Worm (Caenorhabditis elegans) whole organism, young adult: Measurements from ENCODE around the gene C29F7.3.

Experiments
- C06A6.2 ChIP-seq: fragments of 200-800 bp; sonication (Bioruptor generic); conservative IDR thresholded peaks from 2 replicates; pipeline ENCODE4 v1.3.6; 2022; ENCODE audit warnings: missing genetic modification characterization, missing compliant biosample characterization
- C17E4.6 ChIP-seq: fragments of 200-800 bp; sonication (Bioruptor generic); IDR thresholded peaks from 2 replicates; pipeline ENCODE4 v1.3.6; 2022; ENCODE audit warnings: missing genetic modification reagents, missing genetic modification characterization, missing compliant biosample characterization
- F23B12.7 ChIP-seq: sonication (generic microtip); optimal IDR thresholded peaks from 2 replicates; lab custom pipeline; 2017; ENCODE audit warnings: missing genetic modification characterization, mild to moderate bottlenecking, missing compliant biosample characterization, antibody characterized with exemption, moderate library complexity; ENCODE audit not compliant: insufficient read depth
- F49E8.2 ChIP-seq: sonication (generic microtip); optimal IDR thresholded peaks from 3 replicates; lab custom pipeline; 2017; ENCODE audit warnings: missing genetic modification characterization, mild to moderate bottlenecking, missing compliant biosample characterization, antibody characterized with exemption, moderate library complexity; ENCODE audit not compliant: insufficient read depth
- K12H6.12 ChIP-seq: fragments of 200-800 bp; sonication (Bioruptor generic); optimal IDR thresholded peaks from 2 replicates; lab custom pipeline; 2018; ENCODE audit warnings: mild to moderate bottlenecking, missing genetic modification characterization, missing compliant biosample characterization
- ZK185.1 ChIP-seq: sonication (generic microtip); optimal IDR thresholded peaks from 2 replicates; lab custom pipeline; 2016; ENCODE audit warnings: mild to moderate bottlenecking, missing genetic modification characterization, missing compliant biosample characterization; ENCODE audit not compliant: poor library complexity, severe bottlenecking
- atf-7 ChIP-seq: sonication (generic microtip); optimal IDR thresholded peaks from 2 replicates; lab custom pipeline; 2017; ENCODE audit warnings: mild to moderate bottlenecking, missing genetic modification characterization, missing compliant biosample characterization
- attf-6 ChIP-seq: fragments of 200-800 bp; sonication (Bioruptor generic); IDR thresholded peaks from 2 replicates; pipeline ENCODE4 v1.3.6; 2022; ENCODE audit warnings: missing genetic modification reagents, missing genetic modification characterization, missing compliant biosample characterization
- bed-2 ChIP-seq: fragments of 200-800 bp; sonication (Bioruptor generic); IDR thresholded peaks from 2 replicates; pipeline ENCODE4 v1.3.6; 2022; ENCODE audit warnings: missing genetic modification reagents, missing genetic modification characterization, missing compliant biosample characterization
- ccch-3 ChIP-seq: fragments of 200-800 bp; sonication (Bioruptor generic); optimal IDR thresholded peaks from 2 replicates; lab custom pipeline; 2018; ENCODE audit warnings: mild to moderate bottlenecking, missing genetic modification characterization, missing compliant biosample characterization
- cebp-2 ChIP-seq: fragments of 200-800 bp; sonication (Bioruptor generic); IDR thresholded peaks from 2 replicates; pipeline ENCODE4 v1.3.6; 2022; ENCODE audit warnings: missing genetic modification characterization, missing compliant biosample characterization
- ceh-58 ChIP-seq: fragments of 200-800 bp; sonication (Bioruptor generic); IDR thresholded peaks from 2 replicates; pipeline ENCODE4 v1.3.6; 2022; ENCODE audit warnings: missing genetic modification characterization, missing compliant biosample characterization
- ceh-91 ChIP-seq: fragments of 200-800 bp; sonication (Bioruptor generic); IDR thresholded peaks from 2 replicates; pipeline ENCODE4 v1.3.6; 2022; ENCODE audit warnings: missing genetic modification reagents, missing genetic modification characterization, missing compliant biosample characterization
- dox-1 ChIP-seq: fragments of 200-800 bp; sonication (Bioruptor generic); IDR thresholded peaks from 2 replicates; pipeline ENCODE4 v1.3.6; 2022; ENCODE audit warnings: missing genetic modification reagents, missing genetic modification characterization, missing compliant biosample characterization
- egl-18 ChIP-seq: fragments of 200-800 bp; sonication (Bioruptor generic); IDR thresholded peaks from 2 replicates; pipeline ENCODE4 v1.3.6; 2022; ENCODE audit warnings: missing genetic modification reagents, missing genetic modification characterization, missing compliant biosample characterization
- egl-44 ChIP-seq: fragments of 200-800 bp; sonication (Bioruptor generic); IDR thresholded peaks from 2 replicates; pipeline ENCODE4 v1.3.6; 2022; ENCODE audit warnings: missing genetic modification reagents, missing genetic modification characterization, missing compliant biosample characterization
- egrh-3 ChIP-seq: fragments of 200-800 bp; sonication (Bioruptor generic); IDR thresholded peaks from 2 replicates; pipeline ENCODE4 v1.3.6; 2022; ENCODE audit warnings: missing genetic modification reagents, missing genetic modification characterization, missing compliant biosample characterization
- ets-4 ChIP-seq: fragments of 200-800 bp; sonication (Bioruptor generic); optimal IDR thresholded peaks from 2 replicates; lab custom pipeline; 2018; ENCODE audit warnings: mild to moderate bottlenecking, missing genetic modification characterization, missing compliant biosample characterization
- hmg-1.2 ChIP-seq: fragments of 200-800 bp; sonication (Bioruptor generic); IDR thresholded peaks from 2 replicates; pipeline ENCODE4 v1.3.6; 2022; ENCODE audit warnings: missing genetic modification reagents, missing genetic modification characterization, missing compliant biosample characterization
- hrde-1 ChIP-seq: sonication (generic microtip); optimal IDR thresholded peaks from 2 replicates; lab custom pipeline; 2016; ENCODE audit warnings: missing genetic modification characterization, mild to moderate bottlenecking, missing compliant biosample characterization, moderate library complexity, missing genotype, missing genetic modification reagents, borderline replicate concordance
- let-607 ChIP-seq, 2 experiments: fragments of 200-800 bp in 1 of 2; sonication (Bioruptor generic) in 1 of 2; sonication (generic microtip) in 1 of 2; optimal IDR thresholded peaks; 2 replicates each; lab custom pipeline; 2016 to 2018; ENCODE audit warnings: mild to moderate bottlenecking in 2 of 2, missing compliant biosample characterization in 2 of 2, missing genetic modification characterization in 2 of 2, moderate library complexity in 2 of 2, missing genotype in 1 of 2
- lin-40 ChIP-seq: sonication (generic microtip); optimal IDR thresholded peaks from 2 replicates; lab custom pipeline; 2016; ENCODE audit warnings: missing genetic modification characterization, mild to moderate bottlenecking, missing compliant biosample characterization, missing genotype, missing genetic modification reagents
- madf-10 ChIP-seq: sonication (generic microtip); optimal IDR thresholded peaks from 2 replicates; lab custom pipeline; 2016; ENCODE audit warnings: mild to moderate bottlenecking, missing genetic modification characterization, missing compliant biosample characterization
- nhr-80 ChIP-seq: sonication (generic microtip); optimal IDR thresholded peaks from 2 replicates; lab custom pipeline; 2016; ENCODE audit warnings: missing genetic modification characterization, missing compliant biosample characterization
- pha-4 ChIP-seq: fragments of 150-350 bp; sonication (generic microtip); optimal IDR thresholded peaks from 2 replicates; lab custom pipeline; 2014; ENCODE audit warnings: missing biosample characterization, missing genetic modification reagents, missing genetic modification characterization
- rcor-1 ChIP-seq: fragments of 200-800 bp; sonication (Bioruptor generic); IDR thresholded peaks from 2 replicates; pipeline ENCODE4 v1.3.6; 2022; ENCODE audit warnings: missing genetic modification reagents, missing genetic modification characterization, missing compliant biosample characterization
- repo-1 ChIP-seq: sonication (generic microtip); optimal IDR thresholded peaks from 2 replicates; lab custom pipeline; 2017; ENCODE audit warnings: mild to moderate bottlenecking, missing genetic modification characterization, missing compliant biosample characterization
- somi-1 ChIP-seq: fragments of 200-800 bp; sonication (Bioruptor generic); optimal IDR thresholded peaks from 2 replicates; lab custom pipeline; 2018; ENCODE audit warnings: mild to moderate bottlenecking, missing genetic modification characterization, missing compliant biosample characterization
- tbp1 ChIP-seq: fragments of 200-800 bp; sonication (Bioruptor generic); optimal IDR thresholded peaks from 2 replicates; lab custom pipeline; 2018; ENCODE audit warnings: mild to moderate bottlenecking, missing genetic modification characterization, missing compliant biosample characterization
- unc-62 ChIP-seq: fragments of 150-350 bp; optimal IDR thresholded peaks from 2 replicates; lab custom pipeline; 2014; ENCODE audit warnings: missing biosample characterization, missing genetic modification reagents, missing genetic modification characterization
- zfh-2 ChIP-seq: fragments of 200-800 bp; sonication (Bioruptor generic); conservative IDR thresholded peaks from 2 replicates; pipeline ENCODE4 v1.3.6; 2022; ENCODE audit warnings: missing genetic modification reagents, missing genetic modification characterization, missing compliant biosample characterization
- zim-3 ChIP-seq: sonication (generic microtip); optimal IDR thresholded peaks from 2 replicates; lab custom pipeline; 2017; ENCODE audit warnings: mild to moderate bottlenecking, missing genetic modification characterization, moderate library complexity, missing compliant biosample characterization
- ztf-18 ChIP-seq: sonication (generic microtip); optimal IDR thresholded peaks from 2 replicates; lab custom pipeline; 2016; ENCODE audit warnings: missing genotype, mild to moderate bottlenecking, missing genetic modification characterization, missing compliant biosample characterization
- ztf-22 ChIP-seq: fragments of 200-800 bp; sonication (Bioruptor generic); optimal IDR thresholded peaks from 2 replicates; lab custom pipeline; 2018; ENCODE audit warnings: mild to moderate bottlenecking, missing genetic modification characterization, moderate library complexity, missing compliant biosample characterization
- ztf-26 ChIP-seq: sonication (generic microtip); optimal IDR thresholded peaks from 2 replicates; lab custom pipeline; 2017; ENCODE audit warnings: missing genetic modification characterization, missing compliant biosample characterization

C29F7.3 gene

DNA sequence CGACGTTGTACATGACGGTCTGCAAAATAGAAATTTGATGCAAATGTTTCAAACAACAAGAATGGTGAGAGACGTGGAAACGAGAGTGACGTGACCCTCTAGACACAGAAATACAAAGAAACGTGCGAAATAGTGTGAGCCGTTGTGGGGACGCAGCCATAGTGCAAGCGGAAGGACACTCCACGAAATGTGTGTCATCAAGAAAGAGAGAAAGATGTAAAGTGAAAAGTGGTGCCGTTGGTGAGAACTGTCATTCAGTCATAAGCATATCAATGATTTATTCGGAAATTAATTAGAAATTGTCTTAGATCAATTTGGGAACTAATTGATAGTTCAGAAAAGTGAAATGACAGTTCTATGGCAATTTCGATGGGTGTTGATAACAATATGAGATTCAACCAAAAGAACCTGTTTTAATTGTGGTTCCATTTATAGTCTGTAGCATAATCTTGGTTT is at the start of gene C29F7.3:
Gene C29F7.3 (minus strand): TSS at position 51 of the 456 bp plus-strand sequence.
- TF ChIP-seq ceh-91 (GFP tag; lab: Robert Waterston, UW) = no peak
- TF ChIP-seq let-607 (tag; optimal IDR thresholded peaks at IDR 0.05; lab: Kevin White, UChicago) = peak; percentile 84 to 92
- peak; percentile 58; the same call in 1 of the 2 replicates for TF ChIP-seq dox-1 (GFP tag; lab: Robert Waterston, UW)
- peak; percentile 16 for TF ChIP-seq somi-1 (GFP tag; lab: Kevin White, UChicago)
- TF ChIP-seq tbp1 = peak; percentile 7
- peak; percentile 20 for TF ChIP-seq ZK185.1 (tag; lab: Kevin White, UChicago)
- TF ChIP-seq atf-7 (tag; lab: Kevin White, UChicago) = peak; percentile 23
- peak; percentile 78 for TF ChIP-seq lin-40 (tag; lab: Kevin White, UChicago)
- TF ChIP-seq rcor-1 (GFP tag; lab: Robert Waterston, UW) = no peak
- no peak for TF ChIP-seq repo-1 (tag; lab: Kevin White, UChicago)
- peak; percentile 58; the same call in 1 of the 2 replicates for TF ChIP-seq hmg-1.2 (GFP tag; lab: Robert Waterston, UW)
- TF ChIP-seq F23B12.7 (tag; lab: Kevin White, UChicago) = peak; percentile 15
- TF ChIP-seq ceh-58 (GFP tag; lab: Robert Waterston, UW) = no peak
- TF ChIP-seq K12H6.12 (tag; lab: Kevin White, UChicago) = no peak
- TF ChIP-seq nhr-80 = peak; percentile 95
- no peak for TF ChIP-seq pha-4 (tag; lab: Kevin White, UChicago)
- no peak for TF ChIP-seq egl-18 (GFP tag; lab: Robert Waterston, UW)
- no peak for TF ChIP-seq attf-6
- no peak for TF ChIP-seq ccch-3 (GFP tag; lab: Kevin White, UChicago)
- TF ChIP-seq F49E8.2 (tag; lab: Kevin White, UChicago) = no peak
- no peak for TF ChIP-seq bed-2 (GFP tag; lab: Robert Waterston, UW)
- TF ChIP-seq C17E4.6 (GFP tag; lab: Robert Waterston, UW) = no peak
- peak; percentile 79 for TF ChIP-seq ztf-22
- 0 out of 2 replicates have a peak, but pooled peaks have one; percentile 12 for TF ChIP-seq egl-44
- peak; percentile 49 for TF ChIP-seq madf-10
- no peak for TF ChIP-seq cebp-2 (GFP tag; lab: Robert Waterston, UW)
- TF ChIP-seq unc-62 (GFP tag; lab: Kevin White, UChicago) = peak; percentile 46
- TF ChIP-seq ets-4 = peak; percentile 54

DNA sequence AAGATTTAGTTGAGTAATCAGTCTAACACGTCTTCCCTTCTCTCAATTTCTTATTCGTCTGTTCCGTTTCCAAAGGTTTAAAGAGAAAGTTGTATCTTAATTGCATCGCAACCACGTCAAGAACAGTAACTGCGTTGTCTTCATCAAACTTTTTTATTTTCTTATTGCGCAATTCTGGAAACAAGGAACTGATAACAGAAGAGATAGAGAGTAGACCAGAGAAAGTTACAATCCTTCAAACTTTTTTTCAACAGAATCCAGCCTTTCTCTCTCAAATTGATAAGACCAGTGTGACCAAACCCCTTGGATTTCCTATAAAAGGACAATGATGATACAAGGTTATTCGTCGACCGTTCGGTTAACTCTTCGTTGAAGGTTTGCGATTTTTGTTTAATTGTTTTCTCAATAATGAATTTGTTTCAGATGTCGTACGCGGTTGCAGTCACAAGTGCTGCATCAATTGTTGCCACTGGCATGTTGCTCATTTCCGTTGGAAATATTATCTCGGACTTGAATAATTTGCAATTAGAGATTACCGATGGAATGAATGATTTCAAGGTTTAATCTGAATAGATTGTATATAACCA is 49.4 kb upstream of the C29F7.3 start, which contains the start of gene col-184:
Gene col-184 (plus strand): TSS at position 409 of the 587 bp plus-strand sequence.
- TF ChIP-seq lin-40 (tag; lab: Kevin White, UChicago) (peak; percentile 55), zim-3 (tag; lab: Kevin White, UChicago) (peak; percentile 25), ceh-91 (GFP tag; lab: Robert Waterston, UW) (no peak), hrde-1 (tag; lab: Kevin White, UChicago) (no peak), ztf-26 (tag; lab: Kevin White, UChicago) (peak; percentile 50), ztf-18 (no peak)

DNA sequence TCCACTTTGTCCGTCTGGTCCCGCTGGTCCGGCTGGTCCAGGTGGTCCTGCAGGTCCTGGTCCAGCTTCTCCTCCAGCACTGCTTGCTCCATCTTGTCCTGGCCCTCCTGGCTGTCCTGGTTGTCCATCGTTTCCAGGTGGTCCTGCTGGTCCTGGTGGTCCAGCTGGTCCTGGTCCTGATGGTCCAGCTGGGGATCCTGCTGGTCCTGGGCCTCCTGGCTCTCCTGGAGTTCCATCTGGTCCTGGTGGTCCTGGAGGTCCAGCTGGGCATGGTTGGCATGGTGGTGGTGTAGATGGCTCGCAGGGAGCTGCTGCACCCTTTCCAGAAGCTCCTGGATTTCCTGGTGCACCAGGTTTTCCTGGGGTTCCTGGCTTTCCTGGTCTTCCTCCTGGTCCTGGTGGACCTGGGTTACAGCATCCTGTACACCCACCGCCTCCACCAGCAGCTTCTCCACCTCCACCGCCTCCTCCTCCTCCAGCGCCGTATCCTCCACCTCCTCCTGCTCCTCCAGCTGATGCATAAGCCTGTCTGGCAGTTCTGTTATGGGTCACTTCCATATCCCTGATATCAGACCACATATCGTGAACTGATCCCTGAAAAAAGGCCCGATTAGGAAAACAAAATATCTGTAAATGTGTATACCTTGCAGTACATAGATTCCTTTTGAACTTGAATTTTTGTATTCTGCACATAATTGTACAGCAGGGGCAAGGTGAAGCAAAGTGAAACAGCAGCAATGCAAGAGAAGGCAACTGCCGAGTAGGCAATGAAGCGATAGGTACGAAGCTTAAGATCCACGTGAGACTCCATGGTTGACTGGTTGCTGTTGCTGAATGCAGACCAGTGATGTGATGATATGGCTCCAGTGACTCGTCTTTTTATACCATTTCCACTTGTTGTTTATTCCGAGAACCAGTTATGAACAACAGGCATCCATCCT is 47.5 kb upstream of the C29F7.3 start, which contains the start of gene col-183:
Gene col-183 (minus strand): TSS at position 839 of the 941 bp plus-strand sequence.
- TF ChIP-seq C06A6.2 (GFP tag; lab: Robert Waterston, UW) = no peak
- TF ChIP-seq egrh-3 = peak; percentile 92
- TF ChIP-seq zfh-2 (GFP tag; lab: Robert Waterston, UW) = peak; percentile 91
